Fruit fly (Drosophila melanogaster): ENCODE measurements around the gene CG6729.

CG6729 gene

DNA sequence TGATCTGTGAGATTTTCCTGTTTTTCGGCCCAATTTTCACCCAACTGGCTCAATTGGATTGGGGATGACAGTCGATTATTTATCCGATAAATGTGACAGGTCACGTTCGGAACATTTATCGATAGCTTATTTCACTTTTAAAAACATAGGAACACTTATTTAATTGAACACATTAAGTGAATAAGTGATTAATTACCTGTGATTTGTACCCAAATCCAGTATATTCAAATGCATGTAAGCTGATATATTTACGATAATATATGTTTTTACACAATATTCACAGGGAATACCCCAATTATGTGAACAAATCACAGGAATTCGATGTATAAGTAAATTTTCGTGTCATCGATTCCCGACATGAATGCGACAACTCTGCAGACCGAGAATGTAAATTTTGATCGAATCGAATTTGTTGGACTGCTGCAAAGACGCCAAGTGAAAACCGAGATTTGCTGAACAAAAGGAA is 11.4 kb downstream of the CG6729 start, which contains the start of the genes EMC3 and Dpy-30L1 (continued):
- TF ChIP-seq CG9797 (GFP tag; optimal IDR thresholded peaks at IDR 0.05) (no peak), CG15479 (GFP tag; optimal IDR thresholded peaks at IDR 0.05) (no peak), CG30403 (GFP tag; optimal IDR thresholded peaks at IDR 0.05) (peak; percentile 79), tin (GFP tag; optimal IDR thresholded peaks at IDR 0.05) (peak; percentile 21), GATAe (GFP tag; conservative IDR thresholded peaks at IDR 0.05) (no peak), hkb (optimal IDR thresholded peaks at IDR 0.05) (no peak), hkb (GFP tag; IDR thresholded peaks at IDR 0.05) (peak; percentile 57), CG13624 (GFP tag; optimal IDR thresholded peaks at IDR 0.05) (peak; percentile 68), gce (GFP tag; IDR thresholded peaks at IDR 0.05) (no peak), cato (GFP tag; optimal IDR thresholded peaks at IDR 0.05; ENCODE audit: borderline replicate concordance) (no peak), CG43689 (GFP tag; IDR thresholded peaks at IDR 0.05) (no peak), Dip3 (GFP tag; optimal IDR thresholded peaks at IDR 0.05) (peak; percentile 45), z (GFP tag; IDR thresholded peaks at IDR 0.05) (no peak), Oli (tag; optimal IDR thresholded peaks at IDR 0.05) (peak; percentile 28), exex (tag; optimal IDR thresholded peaks at IDR 0.05) (no peak), CG12219 (GFP tag; optimal IDR thresholded peaks at IDR 0.05) (no peak), CG9727 (GFP tag; optimal IDR thresholded peaks at IDR 0.05) (peak; percentile 52), Ssrp (tag; optimal IDR thresholded peaks at IDR 0.05) (peak; percentile 44), ems (GFP tag; optimal IDR thresholded peaks at IDR 0.05) (peak; percentile 25), Sin3A (optimal IDR thresholded peaks at IDR 0.05) (peak; percentile 74), CG11093 (GFP tag; IDR thresholded peaks at IDR 0.05) (no peak), disco-r (GFP tag; optimal IDR thresholded peaks at IDR 0.05) (peak; percentile 18), CG31388 (GFP tag; optimal IDR thresholded peaks at IDR 0.05) (no peak), CG16779 (GFP tag; IDR thresholded peaks at IDR 0.05) (no peak), inv (GFP tag; IDR thresholded peaks at IDR 0.05; ENCODE audit: partially characterized antibody) (peak; percentile 73), prd (optimal IDR thresholded peaks at IDR 0.05) (no peak), prd (GFP tag; IDR thresholded peaks at IDR 0.05) (peak; percentile 62), nmo (GFP tag; optimal IDR thresholded peaks at IDR 0.05) (peak; percentile 74), Atf-2 (GFP tag; optimal IDR thresholded peaks at IDR 0.05) (peak; percentile 24), pzg (GFP tag; optimal IDR thresholded peaks at IDR 0.05) (peak; percentile 72), fu2 (GFP tag; optimal IDR thresholded peaks at IDR 0.05) (peak; percentile 26), CG9817 (tag; optimal IDR thresholded peaks at IDR 0.05) (peak; percentile 44), esg (GFP tag; conservative IDR thresholded peaks at IDR 0.05) (0 out of 2 replicates have a peak, but pooled peaks have one; percentile 19), az2 (GFP tag; optimal IDR thresholded peaks at IDR 0.05) (peak; percentile 49), Neu2 (GFP tag; optimal IDR thresholded peaks at IDR 0.05; ENCODE audit: borderline replicate concordance) (no peak), hb (GFP tag; IDR thresholded peaks at IDR 0.05; ENCODE audit: partially characterized antibody) (peak; percentile 73; the same call in 2 of the 3 replicates), Dek (tag; optimal IDR thresholded peaks at IDR 0.05) (peak; percentile 16), ind (GFP tag; optimal IDR thresholded peaks at IDR 0.05) (peak; percentile 49), Xrp1 (GFP tag; IDR thresholded peaks at IDR 0.05) (peak; percentile 37; the same call in 1 of the 2 replicates), eve (GFP tag; optimal IDR thresholded peaks at IDR 0.05) (no peak), twi (tag; optimal IDR thresholded peaks at IDR 0.05) (no peak), so (GFP tag; IDR thresholded peaks at IDR 0.05) (peak; percentile 48; the same call in 1 of the 3 replicates), CG1602 (GFP tag; optimal IDR thresholded peaks at IDR 0.05) (peak; percentile 56), NC2β (GFP tag; optimal IDR thresholded peaks at IDR 0.05) (peak; percentile 35), CG4854 (GFP tag; optimal IDR thresholded peaks at IDR 0.05) (peak; percentile 49), CG2120 (GFP tag; optimal IDR thresholded peaks at IDR 0.05) (peak; percentile 79), CG1603 (tag; optimal IDR thresholded peaks at IDR 0.05) (peak; percentile 80), trem (tag; optimal IDR thresholded peaks at IDR 0.05) (peak; percentile 72), salm (tag; optimal IDR thresholded peaks at IDR 0.05) (no peak), H2.0 (GFP tag; IDR thresholded peaks at IDR 0.05) (peak; percentile 48), CG15514 (GFP tag; optimal IDR thresholded peaks at IDR 0.05) (peak; percentile 71), CG16863 (GFP tag; optimal IDR thresholded peaks at IDR 0.05) (peak; percentile 33)

All from whole organism, embryonic.